Worm (Caenorhabditis elegans): Measurements from ENCODE around the gene C15B12.3.
A peak's percentile ranks its signal among the peaks of the same experiment; 100 is the strongest.

Gene C15B12.3

ce11 chrX:6476540-6476939, 9.2 kb upstream of the C15B12.3 start, which contains the start of gene C15B12.1:
Gene C15B12.1, plus strand, starts transcription at chrX:6476810.
- TF ChIP-seq mml-1 (tag; optimal IDR thresholded peaks at IDR 0.05) (no peak), pqm-1 (tag; optimal IDR thresholded peaks at IDR 0.05) (peak; percentile 76), elt-2 (tag; optimal IDR thresholded peaks at IDR 0.05) (peak; percentile 67)

- no peak for TF ChIP-seq elt-1 (tag; optimal IDR thresholded peaks at IDR 0.05)
- TF ChIP-seq nhr-76 (tag; optimal IDR thresholded peaks at IDR 0.05), result no peak
- TF ChIP-seq lin-15B (tag; optimal IDR thresholded peaks at IDR 0.05), result no peak
- TF ChIP-seq fos-1 (tag; optimal IDR thresholded peaks at IDR 0.05), result no peak
- no peak for TF ChIP-seq ceh-28 (tag; optimal IDR thresholded peaks at IDR 0.05)
- TF ChIP-seq nhr-11 (tag; optimal IDR thresholded peaks at IDR 0.05), result no peak
- no peak for TF ChIP-seq fkh-2 (tag; optimal IDR thresholded peaks at IDR 0.05)
Measured at ce11 chrX:6473698-6474314, 6.4 kb upstream of the C15B12.3 start, which contains the start of the genes C15B12.4 and C15B12.8. Gene C15B12.4, minus strand, starts transcription at chrX:6473748. Gene C15B12.8, plus strand, starts transcription at chrX:6474264.

DNA sequence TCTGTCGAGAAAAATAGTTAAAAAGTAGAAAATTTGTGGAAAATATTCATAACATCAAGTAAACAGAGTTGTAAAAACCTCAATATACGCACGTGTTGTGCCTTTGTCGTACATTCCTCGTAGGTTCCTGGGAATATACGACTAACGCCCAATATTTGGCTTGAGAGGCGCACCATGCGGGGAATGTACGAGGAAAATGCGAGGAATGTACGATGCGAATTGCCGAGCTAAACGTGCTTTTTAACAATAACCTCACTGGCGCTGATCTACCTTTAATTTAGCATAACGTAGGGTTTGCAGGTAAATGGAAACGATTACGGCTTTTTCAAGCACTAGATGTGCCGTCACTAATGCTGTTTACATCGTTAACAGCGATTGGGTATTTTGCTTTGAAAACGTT, 1.1 kb upstream of the C15B12.3 start, which contains the start of gene C15B12.9:
TSS of gene C15B12.9 (plus strand) at position 301 of the 400 bp plus-strand sequence.
- no peak for TF ChIP-seq ztf-11 (tag; optimal IDR thresholded peaks at IDR 0.05)
- TF ChIP-seq skn-1 (tag; optimal IDR thresholded peaks at IDR 0.05), result no peak
- no peak for TF ChIP-seq fos-1 (tag; optimal IDR thresholded peaks at IDR 0.05)
- no peak for TF ChIP-seq egl-27 (tag; optimal IDR thresholded peaks at IDR 0.05)
- TF ChIP-seq egl-5 (tag; optimal IDR thresholded peaks at IDR 0.05), result no peak
- TF ChIP-seq unc-39 (tag; optimal IDR thresholded peaks at IDR 0.05), result no peak
- no peak for TF ChIP-seq nhr-23 (tag; optimal IDR thresholded peaks at IDR 0.05)
- no peak for TF ChIP-seq ztf-4 (tag; optimal IDR thresholded peaks at IDR 0.05)
- TF ChIP-seq zag-1 (tag; optimal IDR thresholded peaks at IDR 0.05), result no peak
- TF ChIP-seq aly-2 (tag; optimal IDR thresholded peaks at IDR 0.05), result no peak
- no peak for TF ChIP-seq ZK546.5 (tag; optimal IDR thresholded peaks at IDR 0.05)
- TF ChIP-seq nhr-67 (tag; optimal IDR thresholded peaks at IDR 0.05), result no peak
- no peak for TF ChIP-seq pha-4 (tag; optimal IDR thresholded peaks at IDR 0.05)
- TF ChIP-seq nhr-25 (tag; optimal IDR thresholded peaks at IDR 0.05), result no peak
- TF ChIP-seq mml-1 (tag; optimal IDR thresholded peaks at IDR 0.05), result no peak

DNA sequence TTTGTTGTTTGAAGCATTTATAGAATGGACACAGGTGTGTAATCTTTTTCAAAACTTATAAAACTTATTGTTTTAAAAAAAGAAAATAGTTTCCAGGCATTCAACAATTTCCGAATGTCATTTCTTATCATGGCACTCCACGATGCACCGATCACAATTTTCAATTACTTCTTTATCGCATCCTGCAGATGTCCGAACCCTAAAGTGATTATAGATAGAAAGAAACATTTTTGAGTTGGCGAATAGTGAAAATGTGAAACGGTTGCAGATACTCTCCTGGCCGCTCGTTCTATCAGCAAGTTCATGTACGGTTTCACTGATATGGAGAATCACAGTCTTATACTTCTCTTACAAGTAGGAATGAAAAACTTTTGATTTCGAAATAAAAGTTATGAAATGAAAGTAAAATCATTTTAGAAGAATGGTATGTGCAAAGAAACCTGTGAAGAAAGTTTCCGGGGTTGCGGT, 4.3 kb downstream of the C15B12.3 start, which contains the start of gene C15B12.2:
TSS of gene C15B12.2 (plus strand) at position 418 of the 468 bp plus-strand sequence.
- TF ChIP-seq elt-2 (tag; optimal IDR thresholded peaks at IDR 0.05) (peak; percentile 82), elt-3 (tag; optimal IDR thresholded peaks at IDR 0.05) (no peak)

DNA sequence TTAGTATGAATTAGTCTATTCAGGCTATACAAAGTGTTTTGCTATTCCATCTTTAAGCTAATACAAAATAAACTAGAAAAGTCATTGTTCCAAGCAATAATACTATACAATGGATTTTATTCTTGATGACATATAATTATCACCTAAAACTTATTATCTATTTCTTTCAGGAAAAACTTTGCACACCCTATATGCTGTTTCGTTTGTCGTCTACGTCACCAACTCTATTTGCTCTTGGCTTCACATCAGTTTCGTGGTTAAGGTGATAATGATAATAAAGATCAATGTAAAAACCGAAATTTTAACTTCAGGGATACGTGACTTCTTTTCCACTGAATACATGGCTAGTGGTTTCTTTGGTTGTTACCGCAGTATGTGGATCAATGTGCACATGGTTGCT, 4.9 kb downstream of the C15B12.3 start:
- TF ChIP-seq elt-2 (tag; optimal IDR thresholded peaks at IDR 0.05) (peak; percentile 29), daf-12 (tag; optimal IDR thresholded peaks at IDR 0.05) (no peak), egl-27 (tag; optimal IDR thresholded peaks at IDR 0.05) (no peak), pqm-1 (tag; optimal IDR thresholded peaks at IDR 0.05) (peak; percentile 33), nhr-11 (tag; optimal IDR thresholded peaks at IDR 0.05) (no peak), pha-4 (tag; optimal IDR thresholded peaks at IDR 0.05) (no peak)

DNA sequence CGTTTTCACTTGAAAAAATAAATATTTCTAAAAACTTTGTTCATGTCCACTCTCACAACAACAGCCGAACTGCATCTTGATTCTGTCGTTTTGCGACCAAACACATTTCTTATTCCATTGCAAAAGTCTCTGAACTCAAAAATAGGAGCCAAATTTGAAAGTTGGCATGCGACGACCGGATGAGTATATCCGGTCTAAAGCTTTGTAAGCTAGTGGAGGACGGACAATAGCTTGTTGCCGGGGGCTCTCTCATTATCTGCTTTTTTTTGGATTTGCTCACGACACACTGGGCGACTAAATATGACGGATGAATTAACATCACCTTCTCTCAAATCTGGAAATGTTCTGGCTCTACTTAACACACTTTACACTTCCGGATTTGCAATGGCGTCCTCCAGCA, 5.6 kb downstream of the C15B12.3 start, which contains the start of gene K04E7.1:
TSS of gene K04E7.1 (plus strand) at position 301 of the 400 bp plus-strand sequence.
- no peak for TF ChIP-seq unc-62 (GFP tag; optimal IDR thresholded peaks at IDR 0.05)
- no peak for TF ChIP-seq tbx-2 (tag; optimal IDR thresholded peaks at IDR 0.05)
- TF ChIP-seq mml-1 (tag; optimal IDR thresholded peaks at IDR 0.05), result no peak
- TF ChIP-seq mdl-1 (tag; optimal IDR thresholded peaks at IDR 0.05), result no peak
- TF ChIP-seq eor-1 (tag; optimal IDR thresholded peaks at IDR 0.05), result no peak
- no peak for TF ChIP-seq elt-3 (tag; optimal IDR thresholded peaks at IDR 0.05)
- no peak for TF ChIP-seq nhr-12 (tag; optimal IDR thresholded peaks at IDR 0.05)
- TF ChIP-seq sea-2 (GFP tag; optimal IDR thresholded peaks at IDR 0.05), result no peak
- TF ChIP-seq zag-1 (tag; optimal IDR thresholded peaks at IDR 0.05), result no peak
- no peak for TF ChIP-seq elt-2 (tag; optimal IDR thresholded peaks at IDR 0.05)
- TF ChIP-seq fos-1 (tag; optimal IDR thresholded peaks at IDR 0.05), result no peak
- no peak for TF ChIP-seq lsy-12 (tag; optimal IDR thresholded peaks at IDR 0.05)
- no peak for TF ChIP-seq unc-39 (tag; optimal IDR thresholded peaks at IDR 0.05)

Data from whole organism, L3 larva.